Fruit fly (Drosophila melanogaster) Kc167 (cell line): ENCODE measurements around the gene CG8051.

Experiments used
- Myc ChIP-seq: fragments of >200 bp; optimal IDR thresholded peaks from 2 replicates; lab custom pipeline; 2017; ENCODE audit warnings: missing external identifiers
- Sin3A ChIP-seq: fragments of >200 bp; optimal IDR thresholded peaks from 2 replicates; lab custom pipeline; 2018; ENCODE audit warnings: missing external identifiers
- h ChIP-seq: fragments of >200 bp; optimal IDR thresholded peaks from 3 replicates; lab custom pipeline; 2018; ENCODE audit warnings: missing external identifiers
- insv ChIP-seq: fragments of >200 bp; optimal IDR thresholded peaks from 3 replicates; lab custom pipeline; 2018; ENCODE audit warnings: missing external identifiers
- psq ChIP-seq: fragments of >200 bp; optimal IDR thresholded peaks from 2 replicates; lab custom pipeline; 2017; ENCODE audit warnings: missing external identifiers
- ttk ChIP-seq: sonication (Bioruptor generic); optimal IDR thresholded peaks from 2 replicates; lab custom pipeline; 2017; ENCODE audit warnings: missing external identifiers

CG8051 gene

dm6 chrX:19307810-19308456 is at the start of gene CG8051:
CG8051 (minus strand) TSS chrX:19307925.
- no peak for TF ChIP-seq h (lab: Kevin White, UChicago)
- TF ChIP-seq psq (lab: Kevin White, UChicago): no peak
- TF ChIP-seq Sin3A (lab: Kevin White, UChicago): no peak
- no peak for TF ChIP-seq Myc (lab: Kevin White, UChicago)
- TF ChIP-seq ttk (lab: Kevin White, UChicago): no peak
- no peak for TF ChIP-seq insv

DNA sequence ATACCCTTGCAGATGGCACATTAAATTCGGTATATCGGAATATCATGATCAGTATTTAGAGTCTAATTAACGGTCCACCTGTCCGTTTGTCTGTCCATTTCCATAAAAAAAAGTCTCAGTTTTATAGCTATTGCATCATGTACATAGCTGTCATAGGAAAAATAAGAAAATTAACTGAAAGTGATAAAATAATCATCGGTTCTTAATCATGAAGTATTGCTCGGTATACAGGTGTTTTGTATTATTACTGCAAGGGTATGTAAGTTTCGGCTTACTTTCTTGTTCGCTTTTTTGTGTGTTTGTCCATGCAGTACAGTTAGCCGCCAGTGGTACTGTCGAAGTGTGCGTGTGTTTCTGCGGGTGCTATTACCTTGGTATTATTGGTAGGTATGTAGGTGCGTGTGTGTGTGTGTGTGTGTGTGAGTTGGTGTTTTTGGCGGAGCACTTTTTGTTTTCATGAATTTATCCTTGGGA is 46.9 kb upstream of the CG8051 start:
- TF ChIP-seq insv: no peak
- no peak for TF ChIP-seq h (lab: Kevin White, UChicago)
- no peak for TF ChIP-seq psq (lab: Kevin White, UChicago)
- TF ChIP-seq Sin3A (lab: Kevin White, UChicago): no peak
- no peak for TF ChIP-seq Myc (lab: Kevin White, UChicago)
- TF ChIP-seq ttk (lab: Kevin White, UChicago): no peak

DNA sequence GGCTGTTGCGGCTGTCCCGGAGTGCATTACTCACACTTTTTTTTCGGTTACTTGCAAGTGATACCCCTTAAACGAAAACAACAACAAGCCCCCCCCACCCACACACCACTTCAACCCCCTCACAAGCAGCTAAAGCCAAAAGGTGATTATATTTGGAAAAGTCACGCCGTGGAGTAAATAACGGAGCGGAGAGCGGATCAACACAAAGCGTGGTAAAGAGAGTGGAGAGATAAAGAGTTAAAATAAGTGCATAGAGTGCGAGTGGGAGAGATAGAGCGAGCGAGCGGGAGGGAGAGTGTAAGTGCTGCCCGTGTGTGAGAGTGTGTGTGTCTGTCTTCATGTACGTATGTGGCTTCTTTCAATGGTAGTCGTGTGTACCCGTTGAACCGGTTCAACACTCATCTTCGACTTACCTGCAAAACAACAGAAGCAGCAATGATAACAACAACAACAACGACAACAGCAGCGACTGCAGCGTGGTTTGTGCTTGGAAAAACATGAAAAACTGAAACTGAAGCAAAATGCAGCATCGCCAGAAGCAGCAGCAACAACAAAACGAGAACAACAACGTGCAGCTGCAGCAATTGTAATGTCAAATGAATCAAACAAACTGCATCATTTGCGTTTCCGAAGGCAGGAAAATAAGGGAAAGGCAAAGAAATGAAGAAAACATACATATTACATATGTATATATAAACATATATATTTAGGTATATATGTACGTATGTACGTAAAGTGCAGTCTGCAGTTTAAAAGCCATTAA is 45.9 kb upstream of the CG8051 start:
- no peak for TF ChIP-seq Myc (lab: Kevin White, UChicago)
- no peak for TF ChIP-seq Sin3A (lab: Kevin White, UChicago)
- no peak for TF ChIP-seq h (lab: Kevin White, UChicago)
- no peak for TF ChIP-seq psq (lab: Kevin White, UChicago)
- no peak for TF ChIP-seq insv
- no peak for TF ChIP-seq ttk (lab: Kevin White, UChicago)

DNA sequence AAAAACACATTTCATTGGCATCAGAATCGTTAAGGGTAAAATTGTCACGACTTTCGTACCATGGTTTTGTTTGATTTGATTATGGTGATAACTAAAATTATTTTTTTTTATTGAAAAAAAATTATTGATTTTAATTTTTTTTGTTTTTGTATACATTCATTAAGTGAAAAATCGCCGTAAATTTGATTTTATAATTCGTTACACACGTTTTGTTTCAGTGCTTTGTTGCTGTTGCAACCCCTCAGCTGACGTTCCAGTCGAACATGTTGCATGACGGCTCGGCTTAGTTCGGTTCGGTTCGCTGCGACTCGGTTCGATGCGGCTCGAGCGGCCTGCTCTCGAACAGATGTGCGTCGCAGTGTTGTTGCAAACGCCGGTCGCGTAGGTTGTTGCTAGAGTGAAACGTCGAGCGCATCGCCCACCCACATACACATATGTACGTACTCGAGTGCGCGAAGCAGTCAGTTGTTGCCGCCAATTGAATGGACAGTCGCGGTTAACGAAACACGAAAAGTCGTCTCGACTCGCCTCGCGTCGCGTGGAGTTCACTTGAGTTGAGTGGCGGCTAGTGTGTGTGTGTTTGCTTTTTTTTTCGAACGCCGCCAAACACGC is 45.2 kb upstream of the CG8051 start, which contains the start of gene kek5:
TSS of gene kek5 (plus strand) at position 352 of the 612 bp plus-strand sequence.
- TF ChIP-seq ttk (lab: Kevin White, UChicago) (no peak), insv (no peak), Myc (lab: Kevin White, UChicago) (no peak), h (lab: Kevin White, UChicago) (no peak), Sin3A (lab: Kevin White, UChicago) (no peak), psq (lab: Kevin White, UChicago) (no peak)

DNA sequence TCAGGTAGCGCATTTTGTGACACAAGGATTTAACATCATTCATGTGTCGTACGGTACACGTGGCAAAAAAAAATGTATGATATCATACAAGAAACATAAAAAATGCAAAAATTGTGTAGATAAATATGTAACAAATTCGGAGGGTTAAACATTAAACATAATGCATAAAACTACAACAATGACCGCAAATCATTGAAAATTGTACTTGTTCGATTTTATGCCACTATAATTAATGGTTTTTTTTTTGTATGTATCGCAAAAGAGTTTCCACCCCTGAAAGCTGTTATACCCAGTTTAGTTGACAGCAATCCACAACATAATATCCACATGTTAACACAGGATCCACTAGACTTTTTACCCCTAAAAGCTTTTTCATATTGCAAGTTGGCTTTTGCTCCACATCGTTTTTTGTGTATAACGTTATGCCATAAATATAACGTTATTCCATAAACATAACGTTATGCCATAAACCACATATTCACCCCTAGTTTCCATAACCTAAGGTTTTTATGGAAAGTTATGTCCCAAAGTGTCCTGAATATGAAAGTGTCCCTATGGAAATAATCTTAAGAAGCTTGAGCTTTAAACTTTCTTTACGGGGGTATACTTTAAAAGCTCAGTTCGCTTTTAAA is 41.2 kb upstream of the CG8051 start:
- TF ChIP-seq psq (lab: Kevin White, UChicago): no peak
- no peak for TF ChIP-seq ttk (lab: Kevin White, UChicago)
- no peak for TF ChIP-seq insv
- TF ChIP-seq h (lab: Kevin White, UChicago): no peak
- TF ChIP-seq Myc (lab: Kevin White, UChicago): no peak

- TF ChIP-seq psq (lab: Kevin White, UChicago) (no peak), insv (no peak), Sin3A (lab: Kevin White, UChicago) (no peak), ttk (lab: Kevin White, UChicago) (no peak), Myc (lab: Kevin White, UChicago) (no peak), h (lab: Kevin White, UChicago) (no peak)
Observed at dm6 chrX:19348222-19348621, 40.5 kb upstream of the CG8051 start, which contains the start of gene nAChRalpha7. nAChRalpha7 (minus strand) TSS chrX:19348447.

dm6 chrX:19326730-19327129 is 19.0 kb upstream of the CG8051 start:
- no peak for TF ChIP-seq Sin3A (lab: Kevin White, UChicago)
- no peak for TF ChIP-seq Myc (lab: Kevin White, UChicago)
- no peak for TF ChIP-seq ttk (lab: Kevin White, UChicago)
- TF ChIP-seq insv: no peak
- no peak for TF ChIP-seq psq (lab: Kevin White, UChicago)
- no peak for TF ChIP-seq h (lab: Kevin White, UChicago)

- TF ChIP-seq Myc (lab: Kevin White, UChicago) (no peak), Sin3A (lab: Kevin White, UChicago) (no peak)
Observed at dm6 chrX:19325729-19326473, 18.2 kb upstream of the CG8051 start.

DNA sequence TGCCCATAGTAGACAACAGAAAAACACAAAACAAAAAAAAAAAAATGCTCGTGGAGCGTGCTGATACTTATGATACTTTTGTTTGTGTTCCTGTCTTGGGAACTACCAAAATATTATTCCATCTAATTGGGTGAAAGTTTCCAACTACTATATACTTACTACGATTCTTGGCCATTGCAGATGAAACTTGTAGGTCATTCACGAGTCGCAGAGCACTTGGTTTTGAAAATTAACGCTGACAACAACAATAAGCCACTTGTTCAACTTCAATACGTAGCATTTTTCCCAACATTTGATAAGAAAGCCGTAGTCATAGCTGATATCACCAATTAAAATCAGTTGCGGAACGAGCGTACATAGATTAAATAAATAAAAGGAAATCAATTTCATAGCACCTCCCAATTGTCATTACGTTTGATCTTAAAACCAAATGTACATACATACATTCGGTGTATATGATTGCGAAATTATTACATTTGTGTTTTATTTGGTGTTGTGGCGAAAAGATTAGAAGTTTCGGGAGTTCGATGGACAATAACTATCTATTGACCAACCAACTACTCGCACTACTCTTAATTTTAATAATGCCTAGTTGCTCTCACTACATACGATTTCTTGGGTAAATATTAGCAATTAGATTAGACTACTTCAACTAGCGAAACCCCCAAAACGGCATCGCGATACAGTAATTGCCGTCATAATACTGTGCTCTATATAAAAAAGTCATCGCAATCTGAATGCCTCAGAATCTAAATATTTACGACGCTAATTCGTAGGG is 17.0 kb upstream of the CG8051 start:
- TF ChIP-seq Sin3A (lab: Kevin White, UChicago): no peak
- TF ChIP-seq ttk (lab: Kevin White, UChicago): no peak
- TF ChIP-seq h (lab: Kevin White, UChicago): no peak
- no peak for TF ChIP-seq insv
- no peak for TF ChIP-seq psq (lab: Kevin White, UChicago)
- no peak for TF ChIP-seq Myc (lab: Kevin White, UChicago)

DNA sequence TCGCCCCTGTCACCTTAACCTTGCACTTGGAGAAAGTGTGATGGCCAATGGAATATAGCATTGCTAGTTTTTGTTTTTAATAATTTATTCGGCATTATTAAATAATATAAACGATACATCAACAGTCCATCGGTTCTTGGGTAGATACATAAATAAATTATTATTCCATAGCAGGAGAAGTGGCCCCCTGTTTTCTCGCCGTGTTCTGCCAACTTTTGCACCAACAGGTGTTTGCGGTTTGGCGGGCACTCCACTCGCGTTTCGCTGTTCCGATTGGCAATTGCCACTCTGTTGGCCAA is 16.1 kb upstream of the CG8051 start:
- TF ChIP-seq ttk (lab: Kevin White, UChicago) (no peak), insv (no peak), h (lab: Kevin White, UChicago) (no peak), Sin3A (lab: Kevin White, UChicago) (no peak), psq (lab: Kevin White, UChicago) (no peak), Myc (lab: Kevin White, UChicago) (no peak)
